Worm (Caenorhabditis elegans): Measurements from ENCODE around the gene EGAP1.1.

The EGAP1.1 gene

ce11 chrIII:5965839-5966463, 28.9 kb upstream of the EGAP1.1 start, which contains the start of gene dct-6:
Gene dct-6, plus strand, starts transcription at chrIII:5966413.
- TF ChIP-seq ztf-29 (GFP tag; IDR thresholded peaks at IDR 0.05) (no peak), cog-1 (tag; optimal IDR thresholded peaks at IDR 0.05) (no peak), T22C8.4 (GFP tag; IDR thresholded peaks at IDR 0.05) (no peak), flt-1 (GFP tag; IDR thresholded peaks at IDR 0.05) (no peak), tab-1 (GFP tag; IDR thresholded peaks at IDR 0.05) (no peak)

- TF ChIP-seq ztf-29 (GFP tag; IDR thresholded peaks at IDR 0.05) (no peak), ztf-23 (GFP tag; IDR thresholded peaks at IDR 0.05) (no peak), T22C8.4 (GFP tag; IDR thresholded peaks at IDR 0.05) (no peak), med-1 (GFP tag; optimal IDR thresholded peaks at IDR 0.05; ENCODE audit: insufficient read depth) (no peak), klf-2 (GFP tag; conservative IDR thresholded peaks at IDR 0.05) (no peak), flt-1 (GFP tag; IDR thresholded peaks at IDR 0.05) (no peak), ref-1 (GFP tag; conservative IDR thresholded peaks at IDR 0.05) (no peak), tab-1 (GFP tag; IDR thresholded peaks at IDR 0.05) (no peak), cog-1 (tag; optimal IDR thresholded peaks at IDR 0.05) (no peak)
Measured at ce11 chrIII:5965368-5965767, 28.3 kb upstream of the EGAP1.1 start.

- TF ChIP-seq ref-1 (GFP tag; conservative IDR thresholded peaks at IDR 0.05) (no peak), med-1 (GFP tag; optimal IDR thresholded peaks at IDR 0.05; ENCODE audit: insufficient read depth) (no peak), ztf-23 (GFP tag; IDR thresholded peaks at IDR 0.05) (no peak), tab-1 (GFP tag; IDR thresholded peaks at IDR 0.05) (no peak), ztf-29 (GFP tag; IDR thresholded peaks at IDR 0.05) (no peak), flt-1 (GFP tag; IDR thresholded peaks at IDR 0.05) (no peak), cog-1 (tag; optimal IDR thresholded peaks at IDR 0.05) (no peak), T22C8.4 (GFP tag; IDR thresholded peaks at IDR 0.05) (no peak), klf-2 (GFP tag; conservative IDR thresholded peaks at IDR 0.05) (no peak)
Measured at ce11 chrIII:5964058-5964632, 27.1 kb upstream of the EGAP1.1 start.

ce11 chrIII:5961560-5961959, 24.5 kb upstream of the EGAP1.1 start:
- TF ChIP-seq flt-1 (GFP tag; IDR thresholded peaks at IDR 0.05) (no peak), klf-2 (GFP tag; conservative IDR thresholded peaks at IDR 0.05) (no peak), T22C8.4 (GFP tag; IDR thresholded peaks at IDR 0.05) (no peak), cog-1 (tag; optimal IDR thresholded peaks at IDR 0.05) (no peak), ref-1 (GFP tag; conservative IDR thresholded peaks at IDR 0.05) (no peak), tab-1 (GFP tag; IDR thresholded peaks at IDR 0.05) (no peak)

ce11 chrIII:5959049-5959448, 22.0 kb upstream of the EGAP1.1 start:
- no peak for TF ChIP-seq cog-1 (tag; optimal IDR thresholded peaks at IDR 0.05)
- TF ChIP-seq T22C8.4 (GFP tag; IDR thresholded peaks at IDR 0.05): no peak
- TF ChIP-seq med-1 (GFP tag; optimal IDR thresholded peaks at IDR 0.05; ENCODE audit: insufficient read depth): no peak
- no peak for TF ChIP-seq klf-2 (GFP tag; conservative IDR thresholded peaks at IDR 0.05)
- TF ChIP-seq flt-1 (GFP tag; IDR thresholded peaks at IDR 0.05): no peak
- TF ChIP-seq ref-1 (GFP tag; conservative IDR thresholded peaks at IDR 0.05): no peak
- no peak for TF ChIP-seq tab-1 (GFP tag; IDR thresholded peaks at IDR 0.05)
- TF ChIP-seq ztf-29 (GFP tag; IDR thresholded peaks at IDR 0.05): no peak
- no peak for TF ChIP-seq ztf-23 (GFP tag; IDR thresholded peaks at IDR 0.05)

- TF ChIP-seq cog-1 (tag; optimal IDR thresholded peaks at IDR 0.05) (no peak), tab-1 (GFP tag; IDR thresholded peaks at IDR 0.05) (no peak), ztf-29 (GFP tag; IDR thresholded peaks at IDR 0.05) (no peak), ref-1 (GFP tag; conservative IDR thresholded peaks at IDR 0.05) (no peak), flt-1 (GFP tag; IDR thresholded peaks at IDR 0.05) (peak; percentile 64; the same call in 1 of the 2 replicates), med-1 (GFP tag; optimal IDR thresholded peaks at IDR 0.05; ENCODE audit: insufficient read depth) (no peak), ztf-23 (GFP tag; IDR thresholded peaks at IDR 0.05) (no peak)
Measured at ce11 chrIII:5958172-5958886, 21.3 kb upstream of the EGAP1.1 start, which contains the start of the genes nono-1 and nop-1. Gene nono-1, minus strand, starts transcription at chrIII:5958246. Gene nop-1, plus strand, starts transcription at chrIII:5958722.

ce11 chrIII:5953913-5954290, 16.9 kb upstream of the EGAP1.1 start:
- 0 out of 2 replicates have a peak, but pooled peaks have one; percentile 56 for TF ChIP-seq tab-1 (GFP tag; IDR thresholded peaks at IDR 0.05)
- no peak for TF ChIP-seq med-1 (GFP tag; optimal IDR thresholded peaks at IDR 0.05; ENCODE audit: insufficient read depth)

- no peak for TF ChIP-seq ref-1 (GFP tag; conservative IDR thresholded peaks at IDR 0.05)
- TF ChIP-seq tab-1 (GFP tag; IDR thresholded peaks at IDR 0.05): no peak
- no peak for TF ChIP-seq med-1 (GFP tag; optimal IDR thresholded peaks at IDR 0.05; ENCODE audit: insufficient read depth)
Measured at ce11 chrIII:5953041-5953912, 16.3 kb upstream of the EGAP1.1 start.

ce11 chrIII:5951589-5952378, 14.8 kb upstream of the EGAP1.1 start:
- TF ChIP-seq ztf-23 (GFP tag; IDR thresholded peaks at IDR 0.05) (no peak), med-1 (GFP tag; optimal IDR thresholded peaks at IDR 0.05; ENCODE audit: insufficient read depth) (no peak), flt-1 (GFP tag; IDR thresholded peaks at IDR 0.05) (no peak), ref-1 (GFP tag; conservative IDR thresholded peaks at IDR 0.05) (no peak), tab-1 (GFP tag; IDR thresholded peaks at IDR 0.05) (no peak), T22C8.4 (GFP tag; IDR thresholded peaks at IDR 0.05) (no peak), ztf-29 (GFP tag; IDR thresholded peaks at IDR 0.05) (no peak), cog-1 (tag; optimal IDR thresholded peaks at IDR 0.05) (no peak), klf-2 (GFP tag; conservative IDR thresholded peaks at IDR 0.05) (no peak)
